Fruit fly (Drosophila melanogaster): ENCODE measurements around the gene Cip4.
A peak's percentile ranks its signal among the peaks of the same experiment; 100 is the strongest.

DNA sequence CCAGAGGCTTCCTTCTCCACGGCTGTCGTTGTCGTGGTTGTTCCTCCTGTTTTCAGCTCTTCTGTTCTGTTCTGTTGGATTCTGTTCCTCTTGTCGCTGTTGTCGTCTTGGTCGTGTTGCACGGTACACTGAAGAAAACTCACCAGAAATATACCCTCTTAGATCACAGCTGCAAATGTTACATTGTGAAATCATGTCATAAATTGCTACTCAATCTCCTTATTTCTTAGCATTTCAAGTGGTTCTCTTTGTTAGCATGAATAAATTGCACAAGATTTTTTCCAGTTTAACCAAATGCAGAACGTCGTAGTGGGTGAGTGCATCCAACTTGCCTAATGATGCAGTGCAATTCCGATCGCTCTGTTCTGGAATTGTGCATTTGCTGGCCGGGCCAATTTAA lies 34.0 kb upstream of the Cip4 start:
- TF ChIP-seq Eip75B (GFP tag; optimal IDR thresholded peaks at IDR 0.05) (peak; percentile 31), CG16779 (tag; optimal IDR thresholded peaks at IDR 0.05) (peak; percentile 35), svp (GFP tag) (peak; percentile 51), net (GFP tag; optimal IDR thresholded peaks at IDR 0.05) (peak; percentile 32)

Measured in whole organism, prepupa.